Worm (Caenorhabditis elegans) whole organism, L3 larva: ENCODE results near the gene nspb-4.

Experiments used
- R02D3.7 ChIP-seq: fragments of 150-350 bp; optimal IDR thresholded peaks from 2 replicates; lab custom pipeline; 2014; ENCODE audit warnings: missing biosample characterization, missing genetic modification characterization
- aly-2 ChIP-seq: fragments of 150-350 bp; optimal IDR thresholded peaks from 2 replicates; lab custom pipeline; 2014; ENCODE audit warnings: missing biosample characterization, missing genetic modification characterization
- ama-1 ChIP-seq: fragments of 150-350 bp; optimal IDR thresholded peaks from 2 replicates; lab custom pipeline; 2018
- ceh-16 ChIP-seq: sonication (generic microtip); optimal IDR thresholded peaks from 2 replicates; lab custom pipeline; 2017; ENCODE audit warnings: missing biosample characterization, missing genetic modification characterization
- ceh-28 ChIP-seq: fragments of 150-350 bp; optimal IDR thresholded peaks from 2 replicates; lab custom pipeline; 2014; ENCODE audit warnings: missing biosample characterization, missing genetic modification reagents, missing genetic modification characterization
- ceh-82 ChIP-seq: fragments of 150-350 bp; optimal IDR thresholded peaks from 2 replicates; lab custom pipeline; 2014; ENCODE audit warnings: missing biosample characterization, missing genetic modification characterization
- ceh-9 ChIP-seq: sonication (generic microtip); optimal IDR thresholded peaks from 2 replicates; lab custom pipeline; 2018; ENCODE audit warnings: missing biosample characterization, missing genetic modification characterization
- daf-12 ChIP-seq: fragments of 150-350 bp; optimal IDR thresholded peaks from 2 replicates; lab custom pipeline; 2014; ENCODE audit warnings: missing biosample characterization, missing genetic modification reagents, missing genetic modification characterization
- egl-5 ChIP-seq: fragments of 150-350 bp; optimal IDR thresholded peaks from 2 replicates; lab custom pipeline; 2017; ENCODE audit warnings: missing biosample characterization, missing genetic modification reagents, missing genetic modification characterization, inconsistent platforms
- elt-1 ChIP-seq: fragments of 150-350 bp; optimal IDR thresholded peaks from 2 replicates; lab custom pipeline; 2014; ENCODE audit warnings: missing biosample characterization, missing genetic modification characterization
- elt-2 ChIP-seq: sonication (generic microtip); optimal IDR thresholded peaks from 2 replicates; lab custom pipeline; 2016; ENCODE audit warnings: missing genetic modification reagents, mild to moderate bottlenecking, missing genetic modification characterization, missing compliant biosample characterization
- elt-3 ChIP-seq, 3 experiments: fragments of 150-350 bp in 1 of 3; sonication (generic microtip) in 2 of 3; optimal IDR thresholded peaks; 2 replicates in 2 of 3; 4 replicates in 1 of 3; lab custom pipeline; 2014 to 2017; ENCODE audit warnings: missing biosample characterization in 3 of 3, missing genetic modification characterization in 3 of 3
- fkh-10 ChIP-seq: sonication (generic microtip); optimal IDR thresholded peaks from 2 replicates; lab custom pipeline; 2017; ENCODE audit warnings: missing biosample characterization, missing genetic modification reagents, missing genetic modification characterization
- fkh-2 ChIP-seq: fragments of 150-350 bp; optimal IDR thresholded peaks from 2 replicates; lab custom pipeline; 2014; ENCODE audit warnings: missing biosample characterization, missing genetic modification reagents, missing genetic modification characterization
- fos-1 ChIP-seq: fragments of 150-350 bp; optimal IDR thresholded peaks from 2 replicates; lab custom pipeline; 2014; ENCODE audit warnings: missing biosample characterization, missing genetic modification characterization
- hmg-11 ChIP-seq: sonication (generic microtip); optimal IDR thresholded peaks from 2 replicates; lab custom pipeline; 2016; ENCODE audit warnings: missing genetic modification characterization, missing compliant biosample characterization
- jun-1 ChIP-seq: fragments of 150-350 bp; optimal IDR thresholded peaks from 2 replicates; lab custom pipeline; 2014; ENCODE audit warnings: missing biosample characterization, missing genetic modification reagents, missing genetic modification characterization
- lin-15B ChIP-seq: fragments of 150-350 bp; optimal IDR thresholded peaks from 2 replicates; lab custom pipeline; 2014; ENCODE audit warnings: missing biosample characterization, missing genetic modification characterization
- lin-39 ChIP-seq: fragments of 150-350 bp; optimal IDR thresholded peaks from 2 replicates; lab custom pipeline; 2018; ENCODE audit warnings: missing biosample characterization, missing genetic modification reagents, missing genetic modification characterization
- lsy-12 ChIP-seq: sonication (generic microtip); optimal IDR thresholded peaks from 2 replicates; lab custom pipeline; 2016; ENCODE audit warnings: mild to moderate bottlenecking, missing genetic modification characterization, missing compliant biosample characterization
- mdl-1 ChIP-seq: fragments of 150-350 bp; optimal IDR thresholded peaks from 2 replicates; lab custom pipeline; 2014; ENCODE audit warnings: missing biosample characterization, missing genetic modification characterization
- mml-1 ChIP-seq: fragments of 150-350 bp; sonication (generic microtip); optimal IDR thresholded peaks from 3 replicates; lab custom pipeline; 2014; ENCODE audit warnings: missing biosample characterization, missing genetic modification characterization
- nfya-1 ChIP-seq: sonication (generic microtip); optimal IDR thresholded peaks from 2 replicates; lab custom pipeline; 2017; ENCODE audit warnings: missing genetic modification characterization, mild to moderate bottlenecking, missing compliant biosample characterization, antibody characterized with exemption, moderate library complexity; ENCODE audit not compliant: insufficient read depth
- nhr-11 ChIP-seq: fragments of 150-350 bp; optimal IDR thresholded peaks from 2 replicates; lab custom pipeline; 2014; ENCODE audit warnings: missing biosample characterization, missing genetic modification characterization
- nhr-12 ChIP-seq: fragments of 150-350 bp; optimal IDR thresholded peaks from 2 replicates; lab custom pipeline; 2014; ENCODE audit warnings: missing biosample characterization, missing genetic modification characterization
- nhr-23 ChIP-seq: fragments of 150-350 bp; optimal IDR thresholded peaks from 2 replicates; lab custom pipeline; 2014; ENCODE audit warnings: missing biosample characterization, missing genetic modification reagents, missing genetic modification characterization
- nhr-237 ChIP-seq: fragments of 150-350 bp; optimal IDR thresholded peaks from 2 replicates; lab custom pipeline; 2014; ENCODE audit warnings: missing biosample characterization, missing genetic modification characterization
- nhr-25 ChIP-seq: sonication (generic microtip); optimal IDR thresholded peaks from 2 replicates; lab custom pipeline; 2017; ENCODE audit warnings: missing biosample characterization, missing genetic modification characterization
- nhr-28 ChIP-seq: fragments of 150-350 bp; optimal IDR thresholded peaks from 2 replicates; lab custom pipeline; 2014; ENCODE audit warnings: missing biosample characterization, missing genetic modification characterization
- nhr-43 ChIP-seq: sonication (generic microtip); optimal IDR thresholded peaks from 2 replicates; lab custom pipeline; 2016; ENCODE audit warnings: mild to moderate bottlenecking, missing genetic modification characterization, missing compliant biosample characterization; ENCODE audit not compliant: poor library complexity, severe bottlenecking
- nhr-67 ChIP-seq: fragments of 150-350 bp; optimal IDR thresholded peaks from 2 replicates; lab custom pipeline; 2014; ENCODE audit warnings: missing biosample characterization, missing genetic modification characterization
- nhr-76 ChIP-seq: fragments of 150-350 bp; sonication (generic microtip); optimal IDR thresholded peaks from 5 replicates; lab custom pipeline; 2014; ENCODE audit warnings: missing biosample characterization, missing genetic modification characterization
- nhr-77 ChIP-seq: fragments of 150-350 bp; optimal IDR thresholded peaks from 2 replicates; lab custom pipeline; 2014; ENCODE audit warnings: missing biosample characterization, missing genetic modification characterization
- pha-4 ChIP-seq: fragments of 150-350 bp; optimal IDR thresholded peaks from 2 replicates; lab custom pipeline; 2014; ENCODE audit warnings: missing biosample characterization, missing genetic modification reagents, missing genetic modification characterization
- pqm-1 ChIP-seq: fragments of 150-350 bp; optimal IDR thresholded peaks from 2 replicates; lab custom pipeline; 2017; ENCODE audit warnings: missing biosample characterization, missing genetic modification characterization, inconsistent platforms
- sea-2 ChIP-seq: fragments of 150-350 bp; sonication (generic microtip); optimal IDR thresholded peaks from 4 replicates; lab custom pipeline; 2014; ENCODE audit warnings: missing biosample characterization, missing genetic modification reagents, missing genetic modification characterization
- skn-1 ChIP-seq: fragments of 150-350 bp; optimal IDR thresholded peaks from 2 replicates; lab custom pipeline; 2014; ENCODE audit warnings: missing biosample characterization, missing genetic modification characterization
- snpc-4 ChIP-seq: fragments of 150-350 bp; optimal IDR thresholded peaks from 2 replicates; lab custom pipeline; 2014; ENCODE audit warnings: missing biosample characterization, missing genetic modification characterization
- tbx-2 ChIP-seq: sonication (generic microtip); optimal IDR thresholded peaks from 2 replicates; lab custom pipeline; 2016; ENCODE audit warnings: mild to moderate bottlenecking, missing genetic modification characterization, missing compliant biosample characterization
- unc-39 ChIP-seq: sonication (generic microtip); optimal IDR thresholded peaks from 4 replicates; lab custom pipeline; 2017; ENCODE audit warnings: missing biosample characterization, missing genetic modification characterization
- unc-62 ChIP-seq: fragments of 150-350 bp; sonication (generic microtip); optimal IDR thresholded peaks from 4 replicates; lab custom pipeline; 2014; ENCODE audit warnings: missing biosample characterization, missing genetic modification reagents, missing genetic modification characterization
- zag-1 ChIP-seq: fragments of 150-350 bp; optimal IDR thresholded peaks from 2 replicates; lab custom pipeline; 2014; ENCODE audit warnings: missing biosample characterization, missing genetic modification characterization
- ztf-11 ChIP-seq: fragments of 150-350 bp; optimal IDR thresholded peaks from 2 replicates; lab custom pipeline; 2014; ENCODE audit warnings: missing biosample characterization, missing genetic modification characterization
- ztf-4 ChIP-seq: fragments of 150-350 bp; optimal IDR thresholded peaks from 2 replicates; lab custom pipeline; 2014; ENCODE audit warnings: missing biosample characterization, missing genetic modification characterization

Gene nspb-4

DNA sequence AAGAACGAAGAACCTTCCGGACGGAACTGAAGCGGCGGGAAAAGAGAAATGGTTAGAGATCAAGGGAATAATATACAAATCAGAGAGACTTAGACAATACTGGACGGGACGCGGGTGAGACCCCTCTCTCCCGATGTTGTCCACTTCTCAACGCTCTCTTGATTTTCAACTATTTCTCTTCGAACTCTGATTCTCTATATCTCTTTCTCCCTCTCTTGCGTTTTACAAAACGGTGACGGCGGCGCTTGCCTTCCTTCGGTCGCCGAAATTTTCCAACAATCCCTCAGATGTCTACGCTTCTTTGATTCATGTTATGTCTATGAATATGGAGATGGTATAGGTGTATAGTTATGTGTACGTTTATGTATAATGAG is 21.3 kb upstream of the nspb-4 start:
- TF ChIP-seq nfya-1 (tag; lab: Kevin White, UChicago) (peak; percentile 59), nhr-237 (no peak), lsy-12 (tag; lab: Kevin White, UChicago) (peak; percentile 11), elt-2 (tag; lab: Kevin White, UChicago) (peak; percentile 53), lin-15B (tag; lab: Kevin White, UChicago) (peak; percentile 30), nhr-43 (peak; percentile 43), ceh-16 (no peak), sea-2 (GFP tag; lab: Kevin White, UChicago) (no peak), ceh-28 (tag; lab: Kevin White, UChicago) (peak; percentile 3), snpc-4 (tag; lab: Kevin White, UChicago) (no peak), pha-4 (tag; lab: Kevin White, UChicago) (peak; percentile 80), R02D3.7 (peak; percentile 12), nhr-23 (tag; lab: Kevin White, UChicago) (peak; percentile 76), pqm-1 (tag; lab: Kevin White, UChicago) (peak; percentile 50), nhr-25 (peak; percentile 81), aly-2 (tag; lab: Kevin White, UChicago) (no peak), hmg-11 (peak; percentile 58), jun-1 (peak; percentile 17), nhr-67 (tag; lab: Kevin White, UChicago) (no peak)

- no peak for TF ChIP-seq elt-1
- TF ChIP-seq pqm-1 (tag; lab: Kevin White, UChicago): no peak
- no peak for TF ChIP-seq nhr-77 (tag; lab: Kevin White, UChicago)
- no peak for TF ChIP-seq egl-5
- TF ChIP-seq ztf-4: no peak
- TF ChIP-seq mml-1: no peak
- TF ChIP-seq fkh-10 (GFP tag; lab: Kevin White, UChicago): no peak
- no peak for TF ChIP-seq nhr-25
- no peak for TF ChIP-seq ztf-11 (tag; lab: Kevin White, UChicago)
- no peak for TF ChIP-seq nhr-11 (tag; lab: Kevin White, UChicago)
- no peak for TF ChIP-seq skn-1 (tag; lab: Kevin White, UChicago)
- TF ChIP-seq snpc-4 (tag; lab: Kevin White, UChicago): no peak
- TF ChIP-seq pha-4 (tag; lab: Kevin White, UChicago): no peak
- no peak for TF ChIP-seq nhr-237
- no peak for TF ChIP-seq nfya-1 (tag; lab: Kevin White, UChicago)
- no peak for TF ChIP-seq unc-62 (GFP tag; lab: Kevin White, UChicago)
- no peak for TF ChIP-seq sea-2 (GFP tag; lab: Kevin White, UChicago)
- TF ChIP-seq hmg-11: no peak
These were observed 20.1 kb upstream of the nspb-4 start, which contains the start of gene C43G2.3 for ce11 chrIV:6577914-6578313. Gene C43G2.3, plus strand, starts transcription at chrIV:6578214.

ce11 chrIV:6581658-6582057 is 16.4 kb upstream of the nspb-4 start:
- TF ChIP-seq egl-5 (no peak), nhr-25 (no peak)
- TF ChIP-seq, all 47 proteins: peak for 0

- TF ChIP-seq tbx-2 (tag; lab: Kevin White, UChicago): no peak
- TF ChIP-seq mdl-1 (tag; lab: Kevin White, UChicago): no peak
- TF ChIP-seq snpc-4 (tag; lab: Kevin White, UChicago): no peak
- TF ChIP-seq unc-62 (GFP tag; lab: Kevin White, UChicago): no peak
- TF ChIP-seq nhr-77 (tag; lab: Kevin White, UChicago): no peak
- no peak for TF ChIP-seq daf-12
- TF ChIP-seq ceh-28 (tag; lab: Kevin White, UChicago): no peak
- TF ChIP-seq aly-2 (tag; lab: Kevin White, UChicago): no peak
- no peak for TF ChIP-seq fos-1
- no peak for TF ChIP-seq zag-1 (tag; lab: Kevin White, UChicago)
- TF ChIP-seq elt-3 (tag; optimal IDR thresholded peaks at IDR 0.05; lab: Kevin White, UChicago): no peak
- no peak for TF ChIP-seq nhr-25
These were observed 15.4 kb upstream of the nspb-4 start, which contains the start of gene odr-8 for ce11 chrIV:6582604-6583003. Gene odr-8, minus strand, starts transcription at chrIV:6582704.

DNA sequence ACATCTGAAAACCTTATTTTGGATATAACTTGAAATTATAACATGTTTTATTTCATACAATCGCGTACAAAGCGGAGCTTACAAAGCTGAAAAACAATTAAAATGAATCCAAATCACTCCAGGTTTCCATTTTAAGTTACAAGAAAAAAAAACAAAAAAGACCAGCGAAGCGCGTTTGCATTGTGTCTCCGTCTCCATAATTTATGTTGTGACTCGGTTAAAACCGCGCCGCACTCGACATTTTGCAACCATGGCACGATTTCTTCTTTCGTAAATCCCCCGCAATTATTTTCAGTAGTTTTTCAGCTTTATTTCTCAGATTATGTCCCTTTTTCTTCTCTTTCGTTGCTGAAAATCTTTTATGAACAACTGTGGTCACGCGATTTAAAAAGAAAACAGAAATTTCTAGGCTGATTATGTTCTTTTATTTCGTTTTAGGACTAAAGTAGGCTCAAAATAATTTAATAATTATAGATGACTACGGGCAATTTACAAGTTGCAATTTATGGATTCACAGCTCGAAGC is 12.6 kb upstream of the nspb-4 start, which contains the start of the genes F38A5.2 and dnj-11:
Gene F38A5.2, minus strand, starts transcription at position 4 of the 525 bp plus-strand sequence.
Gene dnj-11, plus strand, starts transcription at position 475 of the 525 bp plus-strand sequence.
- TF ChIP-seq mml-1 (no peak), ztf-11 (tag; lab: Kevin White, UChicago) (no peak), fkh-2 (tag; lab: Kevin White, UChicago) (no peak), nhr-12 (no peak), lin-39 (tag; lab: Kevin White, UChicago) (peak; percentile 64), elt-3 (tag; optimal IDR thresholded peaks at IDR 0.05; lab: Kevin White, UChicago) (no peak), nhr-11 (tag; lab: Kevin White, UChicago) (no peak), ceh-16 (no peak), nhr-76 (tag; lab: Kevin White, UChicago) (no peak), jun-1 (peak; percentile 34), unc-39 (tag; lab: Kevin White, UChicago) (no peak), skn-1 (tag; lab: Kevin White, UChicago) (peak; percentile 83), nhr-25 (peak; percentile 89), elt-2 (tag; lab: Kevin White, UChicago) (peak; percentile 28), nhr-28 (tag; lab: Kevin White, UChicago) (no peak), ceh-82 (tag; lab: Kevin White, UChicago) (no peak), aly-2 (tag; lab: Kevin White, UChicago) (no peak), ceh-9 (no peak), egl-5 (peak; percentile 71), daf-12 (no peak), ama-1 (lab: Kevin White, UChicago) (no peak), elt-1 (no peak), lsy-12 (tag; lab: Kevin White, UChicago) (peak; percentile 27)
